Worm (Caenorhabditis elegans) whole organism, late embryonic: Measurements from ENCODE around the gene C08E8.5.

Experiments
- ceh-9 ChIP-seq: sonication (generic microtip); optimal IDR thresholded peaks from 2 replicates; lab custom pipeline; 2016; ENCODE audit warnings: mild to moderate bottlenecking, missing genetic modification characterization, inconsistent platforms, missing compliant biosample characterization
- nhr-11 ChIP-seq: fragments of 150-350 bp; optimal IDR thresholded peaks from 2 replicates; lab custom pipeline; 2014; ENCODE audit warnings: missing biosample characterization, missing genetic modification characterization
- pax-1 ChIP-seq: fragments of 150-350 bp; optimal IDR thresholded peaks from 2 replicates; lab custom pipeline; 2014; ENCODE audit warnings: missing biosample characterization, missing genetic modification characterization

- TF ChIP-seq nhr-11 (tag; lab: Kevin White, UChicago), result no peak
- no peak for TF ChIP-seq pax-1 (tag; lab: Kevin White, UChicago)
- TF ChIP-seq ceh-9 (tag; lab: Kevin White, UChicago), result no peak
Measured at ce11 chrV:18368322-18368721, 8.5 kb upstream of the C08E8.5 start, which contains the start of gene C08E8.6.
